Worm (Caenorhabditis elegans): ENCODE results near the gene spig-7.
A peak's percentile ranks its signal among the peaks of the same experiment; 100 is the strongest.

Gene spig-7

ce11 chrV:1472569-1472968, 22.0 kb upstream of the spig-7 start:
- TF ChIP-seq mes-2 (tag; optimal IDR thresholded peaks at IDR 0.05; ENCODE audit: poor library complexity, severe bottlenecking) (peak; percentile 17), jun-1 (tag; optimal IDR thresholded peaks at IDR 0.05) (no peak), mxl-3 (GFP tag; optimal IDR thresholded peaks at IDR 0.05) (peak; percentile 43), arid-1 (GFP tag; conservative IDR thresholded peaks at IDR 0.05) (no peak), ctbp-1 (GFP tag; IDR thresholded peaks at IDR 0.05) (no peak), unc-62 (GFP tag; optimal IDR thresholded peaks at IDR 0.05 in 1 of 2) (peak in 1 of 2 experiments; percentile 12), unc-62 (tag; optimal IDR thresholded peaks at IDR 0.05) (no peak), F44E2.7 (GFP tag; IDR thresholded peaks at IDR 0.05) (no peak), nhr-28 (tag; optimal IDR thresholded peaks at IDR 0.05) (peak; percentile 18), cey-2 (tag; optimal IDR thresholded peaks at IDR 0.05; ENCODE audit: borderline replicate concordance, insufficient read depth) (no peak), daf-16 (GFP tag; optimal IDR thresholded peaks at IDR 0.05) (no peak), daf-16 (tag; optimal IDR thresholded peaks at IDR 0.05) (no peak), hlh-30 (tag; optimal IDR thresholded peaks at IDR 0.05; ENCODE audit: insufficient read depth) (peak; percentile 65), aha-1 (tag) (peak; percentile 82), nhr-102 (tag; optimal IDR thresholded peaks at IDR 0.05) (no peak), madf-9 (GFP tag; conservative IDR thresholded peaks at IDR 0.05) (no peak)

DNA sequence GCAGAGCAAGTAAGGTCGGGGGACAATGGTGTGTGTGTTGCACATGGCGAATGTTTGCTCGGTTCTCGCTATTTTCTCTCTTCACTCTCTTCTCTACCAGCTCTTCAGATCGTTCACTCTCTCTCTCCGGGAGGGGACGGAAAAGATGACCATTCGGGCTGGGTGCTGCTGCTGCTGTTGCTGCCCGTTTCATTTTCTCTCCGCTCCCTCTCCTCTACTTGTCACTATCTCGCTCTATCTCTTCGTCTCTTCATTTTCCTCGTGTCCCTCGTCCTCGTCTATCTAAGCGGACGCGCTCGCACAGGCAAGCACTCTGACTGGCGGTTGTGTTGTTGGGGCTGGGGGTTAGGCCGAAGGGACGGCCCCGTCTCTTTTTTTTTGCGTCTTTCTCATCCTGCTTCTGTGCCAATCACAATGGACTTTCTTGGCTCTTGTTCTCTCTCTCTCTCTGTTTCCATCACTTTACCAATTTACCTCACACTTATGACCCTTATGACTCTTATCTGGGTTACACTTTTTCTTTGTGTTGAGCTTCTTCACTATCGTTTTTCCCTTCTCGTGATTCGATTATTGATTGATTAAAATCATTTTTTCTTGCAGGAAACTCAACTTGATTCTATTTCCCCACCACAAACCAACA, 20.0 kb upstream of the spig-7 start, which contains the start of the genes F53E2.2 and unc-60:
F53E2.2 (plus strand) TSS at position 601 of the 640 bp plus-strand sequence.
unc-60 (plus strand) TSS at position 601 of the 640 bp plus-strand sequence.
- TF ChIP-seq Y75B8A.6 (GFP tag; IDR thresholded peaks at IDR 0.05) (no peak), ceh-28 (tag; optimal IDR thresholded peaks at IDR 0.05) (no peak), ztf-11 (tag; optimal IDR thresholded peaks at IDR 0.05) (no peak), daf-19 (GFP tag; conservative IDR thresholded peaks at IDR 0.05) (no peak), zag-1 (tag; optimal IDR thresholded peaks at IDR 0.05) (no peak), ceh-62 (tag; optimal IDR thresholded peaks at IDR 0.05) (no peak), mxl-3 (GFP tag; optimal IDR thresholded peaks at IDR 0.05) (peak; percentile 66), aly-2 (tag; optimal IDR thresholded peaks at IDR 0.05) (no peak), dmd-9 (GFP tag; IDR thresholded peaks at IDR 0.05) (no peak), pha-4 (GFP tag; IDR thresholded peaks at IDR 0.05) (peak; percentile 61; the same call in 1 of the 2 replicates), pha-4 (tag; optimal IDR thresholded peaks at IDR 0.05) (no peak), lir-3 (tag; optimal IDR thresholded peaks at IDR 0.05) (no peak), T20F7.1 (GFP tag; optimal IDR thresholded peaks at IDR 0.05) (no peak), jun-1 (tag; optimal IDR thresholded peaks at IDR 0.05) (no peak), zip-2 (tag; optimal IDR thresholded peaks at IDR 0.05) (no peak), dmd-6 (GFP tag; IDR thresholded peaks at IDR 0.05) (peak; percentile 47; the same call in 1 of the 2 replicates), nhr-111 (GFP tag; optimal IDR thresholded peaks at IDR 0.05) (no peak), nhr-76 (tag; optimal IDR thresholded peaks at IDR 0.05) (no peak), unc-62 (GFP tag; optimal IDR thresholded peaks at IDR 0.05 in 1 of 2) (peak in 1 of 2 experiments; percentile 92), unc-62 (tag; optimal IDR thresholded peaks at IDR 0.05) (no peak), zip-11 (GFP tag; IDR thresholded peaks at IDR 0.05) (no peak), F49E8.2 (tag; optimal IDR thresholded peaks at IDR 0.05; ENCODE audit: borderline replicate concordance) (no peak), saeg-2 (GFP tag; IDR thresholded peaks at IDR 0.05) (no peak), daf-12 (tag; optimal IDR thresholded peaks at IDR 0.05) (no peak), tra-1 (GFP tag; IDR thresholded peaks at IDR 0.05) (no peak; the same call in 1 of the 2 replicates), zfp-2 (tag; optimal IDR thresholded peaks at IDR 0.05) (no peak), lin-13 (GFP tag; optimal IDR thresholded peaks at IDR 0.05) (no peak), D1046.2 (GFP tag; IDR thresholded peaks at IDR 0.05) (no peak), nhr-102 (tag; optimal IDR thresholded peaks at IDR 0.05) (no peak), F44E2.7 (GFP tag; IDR thresholded peaks at IDR 0.05) (no peak), tag-97 (GFP tag; IDR thresholded peaks at IDR 0.05) (no peak), lin-38 (GFP tag; IDR thresholded peaks at IDR 0.05) (peak; percentile 48), lin-15B (tag; optimal IDR thresholded peaks at IDR 0.05) (no peak), dmd-8 (GFP tag; IDR thresholded peaks at IDR 0.05) (no peak), spr-3 (GFP tag; optimal IDR thresholded peaks at IDR 0.05) (no peak), nhr-41 (GFP tag; IDR thresholded peaks at IDR 0.05) (no peak), ces-1 (GFP tag; optimal IDR thresholded peaks at IDR 0.05) (peak; percentile 16), nhr-10 (tag; optimal IDR thresholded peaks at IDR 0.05) (no peak), lin-29 (GFP tag; IDR thresholded peaks at IDR 0.05) (peak; percentile 54; the same call in 1 of the 2 replicates), ceh-44 (GFP tag; IDR thresholded peaks at IDR 0.05) (no peak)

All from whole organism, L4 larva.